Worm (Caenorhabditis elegans) whole organism, late embryonic: ENCODE measurements around the gene rrp-1.

Experiments used
- F13H6.1 ChIP-seq: sonication (generic microtip); optimal IDR thresholded peaks from 2 replicates; lab custom pipeline; 2016; ENCODE audit warnings: missing genetic modification characterization, missing compliant biosample characterization
- K02D7.2 ChIP-seq: sonication (generic microtip); optimal IDR thresholded peaks from 2 replicates; lab custom pipeline; 2017; ENCODE audit warnings: mild to moderate bottlenecking, missing genetic modification characterization, missing compliant biosample characterization
- K09A11.1 ChIP-seq: sonication (generic microtip); optimal IDR thresholded peaks from 2 replicates; lab custom pipeline; 2017; ENCODE audit warnings: antibody characterized with exemption, mild to moderate bottlenecking, missing genetic modification characterization, missing compliant biosample characterization; ENCODE audit not compliant: insufficient read depth
- Y22D7AL.16 ChIP-seq: sonication (generic microtip); optimal IDR thresholded peaks from 2 replicates; lab custom pipeline; 2016; ENCODE audit warnings: missing genetic modification characterization, missing compliant biosample characterization
- ahr-1 ChIP-seq: sonication (generic microtip); optimal IDR thresholded peaks from 2 replicates; lab custom pipeline; 2016; ENCODE audit warnings: missing genetic modification characterization, missing compliant biosample characterization
- ceh-18 ChIP-seq: sonication (generic microtip); optimal IDR thresholded peaks from 2 replicates; lab custom pipeline; 2016; ENCODE audit warnings: missing genetic modification characterization, missing compliant biosample characterization
- ceh-2 ChIP-seq: sonication (generic microtip); optimal IDR thresholded peaks from 2 replicates; lab custom pipeline; 2016; ENCODE audit warnings: missing genotype, missing genetic modification characterization, missing compliant biosample characterization
- ceh-22 ChIP-seq: sonication (generic microtip); optimal IDR thresholded peaks from 2 replicates; lab custom pipeline; 2017; ENCODE audit warnings: missing biosample characterization, missing genetic modification characterization
- ceh-30 ChIP-seq: fragments of 150-350 bp; optimal IDR thresholded peaks from 2 replicates; lab custom pipeline; 2014; ENCODE audit warnings: missing biosample characterization, missing genetic modification characterization
- ceh-34 ChIP-seq: sonication (generic microtip); optimal IDR thresholded peaks from 2 replicates; lab custom pipeline; 2016; ENCODE audit warnings: mild to moderate bottlenecking, missing genetic modification characterization, missing compliant biosample characterization
- ceh-45 ChIP-seq: fragments of 200-800 bp; sonication (Bioruptor generic); IDR thresholded peaks from 2 replicates; pipeline ENCODE4 v1.3.6; 2022; ENCODE audit warnings: missing genetic modification reagents, missing genetic modification characterization, missing compliant biosample characterization
- ceh-48 ChIP-seq: sonication (generic microtip); optimal IDR thresholded peaks from 2 replicates; lab custom pipeline; 2016; ENCODE audit warnings: missing genetic modification characterization, inconsistent platforms, missing compliant biosample characterization
- ceh-6 ChIP-seq: fragments of 200-800 bp; sonication (Bioruptor generic); optimal IDR thresholded peaks from 2 replicates; lab custom pipeline; 2018; ENCODE audit warnings: mild to moderate bottlenecking, missing genetic modification characterization, missing compliant biosample characterization
- che-1 ChIP-seq: sonication (generic microtip); optimal IDR thresholded peaks from 2 replicates; lab custom pipeline; 2016; ENCODE audit warnings: mild to moderate bottlenecking, missing genetic modification characterization, missing compliant biosample characterization
- dve-1 ChIP-seq: sonication (generic microtip); optimal IDR thresholded peaks from 2 replicates; lab custom pipeline; 2017; ENCODE audit warnings: antibody characterized with exemption, mild to moderate bottlenecking, missing genetic modification characterization, missing compliant biosample characterization
- elt-4 ChIP-seq: sonication (generic microtip); optimal IDR thresholded peaks from 2 replicates; lab custom pipeline; 2016; ENCODE audit warnings: missing genetic modification characterization, missing compliant biosample characterization
- fkh-10 ChIP-seq: fragments of 150-350 bp; optimal IDR thresholded peaks from 2 replicates; lab custom pipeline; 2014; ENCODE audit warnings: missing biosample characterization, missing genetic modification reagents, missing genetic modification characterization
- gmeb-2 ChIP-seq: sonication (generic microtip); optimal IDR thresholded peaks from 2 replicates; lab custom pipeline; 2016; ENCODE audit warnings: missing genetic modification characterization, inconsistent platforms, missing compliant biosample characterization
- hlh-15 ChIP-seq: sonication (generic microtip); optimal IDR thresholded peaks from 2 replicates; lab custom pipeline; 2016; ENCODE audit warnings: missing genetic modification characterization, missing compliant biosample characterization
- hlh-30 ChIP-seq: sonication (generic microtip); optimal IDR thresholded peaks from 2 replicates; lab custom pipeline; 2017; ENCODE audit warnings: antibody characterized with exemption, missing genetic modification characterization, missing compliant biosample characterization; ENCODE audit not compliant: insufficient read depth
- hlh-6 ChIP-seq: sonication (generic microtip); optimal IDR thresholded peaks from 2 replicates; lab custom pipeline; 2016; ENCODE audit warnings: missing genotype, missing genetic modification characterization, missing compliant biosample characterization
- hlh-8 ChIP-seq: sonication (generic microtip); optimal IDR thresholded peaks from 2 replicates; lab custom pipeline; 2016; ENCODE audit warnings: missing genotype, missing genetic modification characterization, missing compliant biosample characterization
- lim-6 ChIP-seq: sonication (generic microtip); optimal IDR thresholded peaks from 2 replicates; lab custom pipeline; 2016; ENCODE audit warnings: missing genetic modification characterization, missing compliant biosample characterization
- lin-11 ChIP-seq: fragments of 200-800 bp; sonication (Bioruptor generic); optimal IDR thresholded peaks from 2 replicates; lab custom pipeline; 2018; ENCODE audit warnings: mild to moderate bottlenecking, missing genetic modification characterization, missing compliant biosample characterization
- madf-2 ChIP-seq: sonication (generic microtip); optimal IDR thresholded peaks from 2 replicates; lab custom pipeline; 2017; ENCODE audit warnings: missing genetic modification characterization, missing compliant biosample characterization
- nhr-11 ChIP-seq: fragments of 150-350 bp; optimal IDR thresholded peaks from 2 replicates; lab custom pipeline; 2014; ENCODE audit warnings: missing biosample characterization, missing genetic modification characterization
- npax-4 ChIP-seq: sonication (generic microtip); optimal IDR thresholded peaks from 2 replicates; lab custom pipeline; 2016; ENCODE audit warnings: missing genetic modification characterization, missing compliant biosample characterization
- odd-2 ChIP-seq: sonication (generic microtip); optimal IDR thresholded peaks from 2 replicates; lab custom pipeline; 2017; ENCODE audit warnings: antibody characterized with exemption, mild to moderate bottlenecking, missing genetic modification characterization, missing compliant biosample characterization
- pag-3 ChIP-seq: sonication (generic microtip); optimal IDR thresholded peaks from 2 replicates; lab custom pipeline; 2016; ENCODE audit warnings: missing compliant biosample characterization, missing genetic modification characterization, borderline replicate concordance
- pha-4 ChIP-seq: fragments of 150-350 bp; optimal IDR thresholded peaks from 2 replicates; lab custom pipeline; 2018; ENCODE audit warnings: missing biosample characterization, missing genetic modification reagents, missing genetic modification characterization
- ref-2 ChIP-seq: sonication (generic microtip); optimal IDR thresholded peaks from 2 replicates; lab custom pipeline; 2016; ENCODE audit warnings: missing genetic modification characterization, missing compliant biosample characterization
- rnt-1 ChIP-seq: sonication (generic microtip); optimal IDR thresholded peaks from 2 replicates; lab custom pipeline; 2016; ENCODE audit warnings: missing genetic modification characterization, missing compliant biosample characterization
- sdc-2 ChIP-seq: sonication (generic microtip); optimal IDR thresholded peaks from 2 replicates; lab custom pipeline; 2016; ENCODE audit warnings: missing genotype, missing genetic modification characterization, missing compliant biosample characterization
- sox-2 ChIP-seq: fragments of 200-800 bp; sonication (Bioruptor generic); IDR thresholded peaks from 2 replicates; pipeline ENCODE4 v1.3.6; 2022; ENCODE audit warnings: missing genetic modification reagents, missing genetic modification characterization, missing compliant biosample characterization
- sox-4 ChIP-seq: sonication (generic microtip); optimal IDR thresholded peaks from 2 replicates; lab custom pipeline; 2017; ENCODE audit warnings: mild to moderate bottlenecking, missing genetic modification characterization, inconsistent platforms, missing compliant biosample characterization
- syd-9 ChIP-seq: sonication (generic microtip); optimal IDR thresholded peaks from 2 replicates; lab custom pipeline; 2016; ENCODE audit warnings: mild to moderate bottlenecking, missing genetic modification characterization, moderate library complexity, missing compliant biosample characterization
- tbx-2 ChIP-seq: sonication (generic microtip); optimal IDR thresholded peaks from 2 replicates; lab custom pipeline; 2016; ENCODE audit warnings: missing genetic modification characterization, missing compliant biosample characterization
- ttx-3 ChIP-seq: sonication (generic microtip); optimal IDR thresholded peaks from 2 replicates; lab custom pipeline; 2016; ENCODE audit warnings: missing genetic modification reagents, missing genetic modification characterization, missing compliant biosample characterization
- unc-42 ChIP-seq: sonication (generic microtip); optimal IDR thresholded peaks from 2 replicates; lab custom pipeline; 2016; ENCODE audit warnings: missing genotype, missing genetic modification characterization, missing compliant biosample characterization
- unc-55 ChIP-seq: sonication (generic microtip); optimal IDR thresholded peaks from 2 replicates; lab custom pipeline; 2017; ENCODE audit warnings: missing biosample characterization, missing genetic modification reagents, missing genetic modification characterization
- unc-86 ChIP-seq: sonication (generic microtip); optimal IDR thresholded peaks from 2 replicates; lab custom pipeline; 2016; ENCODE audit warnings: missing genetic modification characterization, missing compliant biosample characterization

Gene rrp-1

DNA sequence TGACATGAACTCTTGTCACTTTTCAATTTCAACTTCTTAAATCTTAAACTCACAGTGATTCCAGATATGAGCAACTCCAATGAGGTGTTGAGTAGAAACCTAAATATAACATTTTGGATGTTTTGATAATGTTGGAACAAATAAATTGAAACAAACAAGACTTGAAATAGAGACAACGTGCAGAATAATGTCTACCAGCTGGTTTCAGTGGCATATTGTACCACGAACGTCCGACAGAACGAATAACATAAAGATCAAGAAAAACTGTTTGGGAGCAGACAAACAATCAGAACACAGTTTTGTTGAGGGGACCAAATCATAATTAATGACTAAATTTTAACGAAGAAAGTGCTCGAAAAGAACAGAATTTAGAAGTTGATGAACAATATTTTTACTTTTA is 28.7 kb downstream of the rrp-1 start, which contains the start of gene gon-1:
Gene gon-1 (minus strand): TSS at position 101 of the 400 bp plus-strand sequence.
- TF ChIP-seq npax-4, result no peak
- TF ChIP-seq sdc-2 (tag; lab: Kevin White, UChicago), result no peak
- no peak for TF ChIP-seq unc-86 (tag; lab: Kevin White, UChicago)
- no peak for TF ChIP-seq pag-3
- no peak for TF ChIP-seq F13H6.1
- TF ChIP-seq syd-9 (tag; lab: Kevin White, UChicago), result no peak
- TF ChIP-seq pha-4, result no peak
- TF ChIP-seq tbx-2 (tag; lab: Kevin White, UChicago), result no peak
- no peak for TF ChIP-seq ceh-30 (tag; lab: Kevin White, UChicago)
- TF ChIP-seq ceh-48, result no peak
- TF ChIP-seq ref-2 (tag; lab: Kevin White, UChicago), result no peak
- TF ChIP-seq hlh-15 (tag; lab: Kevin White, UChicago), result no peak
- no peak for TF ChIP-seq ceh-45 (GFP tag; lab: Robert Waterston, UW)
- no peak for TF ChIP-seq hlh-30
- no peak for TF ChIP-seq nhr-11 (tag; lab: Kevin White, UChicago)
- no peak for TF ChIP-seq hlh-6
- TF ChIP-seq odd-2 (tag; lab: Kevin White, UChicago), result no peak
- TF ChIP-seq unc-42 (tag; lab: Kevin White, UChicago), result no peak

- no peak for TF ChIP-seq unc-55 (GFP tag; lab: Kevin White, UChicago)
- TF ChIP-seq ahr-1, result no peak
- TF ChIP-seq dve-1 (tag; lab: Kevin White, UChicago), result no peak
- TF ChIP-seq K02D7.2, result no peak
- TF ChIP-seq ceh-18 (tag; lab: Kevin White, UChicago), result peak; percentile 40
- no peak for TF ChIP-seq madf-2 (tag; lab: Kevin White, UChicago)
Observed at ce11 chrIV:9948035-9948434, 34.0 kb downstream of the rrp-1 start.

DNA sequence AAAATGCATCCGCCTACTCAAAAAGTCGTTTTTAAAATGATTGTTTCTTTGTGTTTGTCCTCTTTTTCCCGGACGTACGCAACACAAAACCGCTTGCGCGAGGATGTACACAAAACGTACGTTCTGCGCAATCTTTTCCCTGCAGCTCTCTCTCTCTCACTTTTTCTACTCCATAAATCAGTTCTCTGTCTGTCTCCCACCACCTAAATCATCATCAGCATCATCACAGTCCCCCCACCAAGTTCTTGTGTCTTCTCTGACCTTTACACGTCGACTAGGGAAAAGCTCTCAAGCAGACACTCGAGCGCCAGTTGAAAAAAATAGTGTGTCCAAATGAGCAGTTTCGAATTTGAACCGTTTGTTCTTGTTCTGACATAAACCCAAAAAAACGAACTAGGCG is 37.8 kb downstream of the rrp-1 start:
- TF ChIP-seq lim-6 (tag; lab: Kevin White, UChicago), result no peak
- no peak for TF ChIP-seq hlh-15 (tag; lab: Kevin White, UChicago)
- no peak for TF ChIP-seq ceh-48
- TF ChIP-seq sdc-2 (tag; lab: Kevin White, UChicago), result no peak

- TF ChIP-seq sox-4 (tag; lab: Kevin White, UChicago) (no peak), ahr-1 (no peak), elt-4 (no peak), Y22D7AL.16 (tag; lab: Kevin White, UChicago) (no peak), unc-86 (tag; lab: Kevin White, UChicago) (no peak), lin-11 (tag; lab: Kevin White, UChicago) (no peak), hlh-30 (no peak), rnt-1 (tag; lab: Kevin White, UChicago) (no peak), ceh-30 (tag; lab: Kevin White, UChicago) (no peak), ttx-3 (tag; lab: Kevin White, UChicago) (no peak), hlh-8 (tag; lab: Kevin White, UChicago) (no peak), ceh-22 (tag; lab: Kevin White, UChicago) (no peak), pag-3 (no peak), sdc-2 (tag; lab: Kevin White, UChicago) (no peak), fkh-10 (no peak), dve-1 (tag; lab: Kevin White, UChicago) (no peak), hlh-6 (no peak), ceh-2 (no peak)
Observed at ce11 chrIV:9943214-9943613, 38.9 kb downstream of the rrp-1 start.

DNA sequence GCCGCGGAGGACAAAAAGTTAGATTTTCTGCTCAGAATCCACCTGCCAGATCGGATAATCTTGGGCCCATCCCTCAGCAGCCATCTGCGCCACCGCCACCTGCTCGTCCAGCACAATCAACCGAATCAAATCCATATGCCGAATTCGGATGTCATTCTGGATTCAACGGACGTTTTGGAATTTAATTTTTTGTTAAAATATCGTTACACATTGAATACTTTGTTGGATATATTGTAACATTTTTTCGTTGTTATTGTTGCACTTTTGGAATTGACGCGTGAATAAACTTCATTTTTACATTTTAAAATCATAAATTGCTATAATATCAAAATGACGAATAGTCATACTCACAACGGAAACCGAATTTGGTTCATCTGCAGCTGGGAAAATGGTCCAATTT is 48.5 kb downstream of the rrp-1 start, which contains the start of gene spe-29:
Gene spe-29 (plus strand): TSS at position 301 of the 400 bp plus-strand sequence.
- TF ChIP-seq npax-4, result no peak
- TF ChIP-seq ceh-6, result no peak
- no peak for TF ChIP-seq elt-4
- no peak for TF ChIP-seq tbx-2 (tag; lab: Kevin White, UChicago)
- no peak for TF ChIP-seq sox-2 (GFP tag; lab: Robert Waterston, UW)
- TF ChIP-seq unc-55 (GFP tag; lab: Kevin White, UChicago), result no peak
- no peak for TF ChIP-seq che-1 (tag; lab: Kevin White, UChicago)
- no peak for TF ChIP-seq gmeb-2 (tag; lab: Kevin White, UChicago)
- TF ChIP-seq ceh-34, result no peak
- no peak for TF ChIP-seq K09A11.1 (tag; lab: Kevin White, UChicago)
- no peak for TF ChIP-seq lin-11 (tag; lab: Kevin White, UChicago)
